Fruit fly (Drosophila melanogaster): ENCODE data around the gene PNUTS.

Gene PNUTS

DNA sequence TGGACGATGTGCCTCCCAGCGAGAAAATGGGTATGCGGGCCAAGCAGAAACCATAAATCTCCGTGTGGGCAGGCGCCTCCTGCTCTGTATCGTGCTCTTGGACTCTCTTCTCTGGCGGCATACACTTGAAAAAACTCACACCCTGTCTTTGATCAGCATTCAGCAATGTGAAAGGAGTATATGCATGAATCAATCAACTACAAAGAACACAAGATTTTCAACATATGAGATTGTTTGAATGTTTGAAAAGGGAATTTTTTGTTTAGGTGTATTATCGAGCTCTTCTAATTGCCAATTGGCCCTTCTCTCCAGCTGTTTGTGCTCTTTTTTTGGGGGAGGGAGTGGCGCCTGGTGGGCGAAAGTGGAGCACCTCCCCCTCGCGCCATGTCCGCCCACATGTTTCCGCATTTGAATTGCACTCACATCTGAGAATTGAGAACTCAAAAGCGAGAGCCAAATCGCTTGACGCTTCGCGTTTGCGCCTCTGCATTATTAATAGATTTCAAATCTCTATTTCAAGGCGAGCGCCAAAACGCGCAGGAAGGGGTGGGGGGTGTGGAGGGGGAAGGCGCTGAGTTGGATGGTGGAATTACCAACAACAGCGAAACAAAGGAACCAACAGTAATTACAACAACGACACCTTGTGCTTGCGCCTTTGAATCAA is 24.8 kb upstream of the PNUTS start:
- TF ChIP-seq noc (tag; optimal IDR thresholded peaks at IDR 0.05) = peak; percentile 45

DNA sequence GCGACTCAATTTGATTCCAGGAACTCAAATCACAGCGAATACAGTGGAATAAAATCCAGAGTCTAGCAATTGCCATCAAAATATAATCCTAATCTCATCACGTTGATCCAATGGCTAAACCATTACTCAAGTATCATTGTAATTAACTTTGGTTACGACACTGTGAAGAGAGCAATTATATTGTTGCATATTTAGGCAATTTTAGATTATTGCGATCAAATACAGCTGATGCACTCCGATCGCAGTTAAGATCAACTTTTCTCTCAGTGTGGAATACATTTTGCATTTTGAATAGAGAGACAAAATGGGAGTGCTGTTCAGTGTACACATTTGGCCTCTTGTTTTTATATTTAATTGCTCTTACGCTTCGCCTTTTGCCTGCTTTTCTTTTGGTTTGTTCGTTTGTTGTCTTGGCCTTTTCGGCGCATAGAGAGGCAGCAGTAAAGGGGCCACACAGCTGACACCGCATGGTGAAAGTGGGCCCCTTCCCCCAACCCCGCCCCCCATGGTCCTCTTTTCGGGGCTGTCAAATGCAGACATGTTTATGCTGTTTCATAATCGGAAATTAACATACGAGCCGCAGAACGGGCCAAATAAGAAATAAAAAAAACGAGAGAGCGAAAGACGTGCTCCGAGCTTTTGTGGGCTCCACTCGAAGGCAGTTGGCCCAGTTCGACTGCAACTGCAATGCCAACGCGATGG is 23.9 kb upstream of the PNUTS start:
- TF ChIP-seq noc (tag; optimal IDR thresholded peaks at IDR 0.05) = peak; percentile 38

DNA sequence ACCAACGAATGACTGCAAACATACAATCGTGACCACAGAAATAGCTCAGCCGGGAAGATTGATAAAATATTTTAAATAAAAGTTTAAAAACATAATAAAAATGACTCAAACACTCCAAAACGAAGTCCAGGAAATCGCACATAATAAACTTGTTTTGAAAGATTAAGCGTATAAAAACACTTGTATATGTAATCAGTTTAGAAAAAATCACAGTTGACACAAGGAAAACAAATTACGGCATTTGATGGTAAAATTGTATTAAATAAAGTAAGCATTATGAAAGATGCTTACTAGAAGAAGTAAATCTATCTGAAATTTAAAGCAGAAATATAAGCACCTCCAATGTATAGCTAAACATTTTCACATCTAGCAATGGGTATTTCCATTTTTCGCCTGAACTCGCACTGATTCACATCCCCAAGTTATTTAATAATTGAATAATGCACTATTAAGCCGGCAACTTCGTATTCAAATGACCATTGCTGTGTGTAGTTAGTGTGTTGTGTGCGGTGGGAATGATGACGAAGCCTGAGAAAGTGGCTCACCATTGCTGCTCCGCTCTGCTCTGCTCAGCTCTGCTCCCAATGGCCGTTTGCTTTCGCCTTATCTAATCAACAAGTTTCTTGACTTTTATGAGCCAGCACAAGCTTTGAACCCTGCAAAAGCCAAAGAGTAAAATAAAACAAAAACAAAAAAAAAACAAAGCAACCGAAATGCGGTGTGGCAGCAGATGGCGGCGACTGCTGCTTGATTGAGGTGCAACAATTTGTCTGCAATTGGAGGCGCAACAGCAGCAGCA is 22.9 kb upstream of the PNUTS start:
- peak; percentile 75 for TF ChIP-seq noc (tag; optimal IDR thresholded peaks at IDR 0.05)

DNA sequence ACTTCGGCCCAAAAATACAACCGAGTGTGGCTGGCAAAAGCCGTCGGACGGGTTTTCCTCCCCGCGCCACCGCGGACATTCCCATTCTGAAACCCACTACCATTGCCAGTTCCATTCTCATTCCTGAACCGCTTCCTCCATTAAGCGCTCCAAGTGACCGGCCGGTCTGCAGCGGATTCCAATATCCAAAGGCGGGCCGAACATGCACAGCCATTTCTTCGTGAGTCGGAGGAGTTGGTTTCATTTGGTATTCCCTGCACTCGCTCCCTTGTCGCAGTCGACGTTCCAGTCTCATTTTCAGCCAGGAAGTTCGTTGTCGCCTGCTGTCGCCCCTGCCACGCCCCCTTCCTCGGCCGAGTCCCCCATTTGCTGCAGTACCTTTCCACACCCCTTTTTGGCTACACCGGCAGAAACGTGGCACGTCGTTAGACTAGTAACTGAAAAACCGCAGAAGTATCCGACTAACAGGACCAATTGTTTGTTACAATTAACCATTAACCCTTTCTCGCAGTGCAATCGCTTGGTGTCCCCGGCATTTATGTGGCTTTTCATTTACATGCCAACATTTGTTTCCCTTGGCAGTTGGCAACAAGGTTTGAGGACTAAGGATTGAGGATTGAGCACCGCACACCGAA is 22.2 kb upstream of the PNUTS start:
- no peak for TF ChIP-seq noc (tag; optimal IDR thresholded peaks at IDR 0.05)

DNA sequence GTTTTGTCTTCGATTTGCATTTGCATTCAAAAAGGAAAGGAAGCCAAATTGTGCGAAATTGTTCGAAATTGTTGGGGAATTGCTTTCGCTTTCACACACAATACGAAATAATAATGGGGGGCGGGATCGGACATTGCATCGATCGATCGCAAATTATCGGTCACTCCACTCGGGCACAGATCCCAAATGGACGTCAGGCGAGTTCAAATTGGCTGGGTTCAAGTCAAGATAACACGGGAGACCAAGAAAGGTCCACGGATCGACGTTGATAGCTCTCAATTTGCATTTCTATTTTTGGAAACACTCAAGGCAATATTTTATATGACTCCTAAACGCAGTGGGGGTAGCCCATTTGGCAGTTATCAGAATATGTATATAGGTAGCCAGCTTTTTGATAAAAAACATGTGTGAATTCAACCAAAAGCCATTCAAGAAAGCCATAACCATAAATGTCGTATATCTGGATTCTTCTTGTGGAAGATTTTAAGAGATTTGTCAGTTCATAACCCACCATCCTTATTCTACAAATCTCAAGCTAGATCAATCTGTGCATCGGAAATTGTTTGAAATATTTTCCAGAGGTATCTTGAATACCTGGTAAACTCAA is 21.0 kb upstream of the PNUTS start:
- TF ChIP-seq noc (tag; optimal IDR thresholded peaks at IDR 0.05) = no peak

DNA sequence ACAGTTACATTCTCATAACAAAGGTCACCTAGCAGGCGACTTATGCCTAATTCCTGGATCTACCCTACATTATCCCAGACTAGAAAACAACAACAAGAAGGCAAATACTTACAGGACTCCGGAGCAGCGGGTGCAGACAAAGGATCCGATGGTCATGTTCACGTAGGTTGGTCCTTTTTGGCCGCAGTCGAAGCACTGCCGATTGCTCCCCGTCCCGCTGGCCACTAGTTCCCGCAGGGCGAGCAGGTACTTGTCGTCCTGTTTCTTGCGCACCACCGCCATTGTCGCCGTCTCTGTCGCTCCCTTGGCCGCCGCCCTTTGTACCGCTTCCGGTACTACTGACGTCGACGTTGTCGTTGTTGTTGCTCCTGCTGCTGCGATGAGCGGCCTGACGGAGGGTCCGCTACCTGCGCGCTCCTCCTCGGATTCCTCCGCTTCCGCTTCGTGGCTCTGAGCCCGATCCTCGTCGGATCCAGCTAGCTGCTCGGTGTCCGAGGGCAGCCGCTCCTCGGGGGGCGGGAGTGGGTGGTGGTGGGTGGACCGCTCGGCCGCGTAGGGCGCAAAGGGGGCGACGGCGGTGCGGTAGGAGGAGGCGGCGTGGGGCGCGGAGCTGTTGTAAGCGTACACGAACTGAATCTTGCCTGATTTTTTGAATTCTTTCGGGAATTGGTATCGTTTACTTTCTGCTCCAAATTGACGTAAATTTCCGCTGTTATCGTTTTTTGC is 20.3 kb upstream of the PNUTS start:
- no peak for TF ChIP-seq noc (tag; optimal IDR thresholded peaks at IDR 0.05)

DNA sequence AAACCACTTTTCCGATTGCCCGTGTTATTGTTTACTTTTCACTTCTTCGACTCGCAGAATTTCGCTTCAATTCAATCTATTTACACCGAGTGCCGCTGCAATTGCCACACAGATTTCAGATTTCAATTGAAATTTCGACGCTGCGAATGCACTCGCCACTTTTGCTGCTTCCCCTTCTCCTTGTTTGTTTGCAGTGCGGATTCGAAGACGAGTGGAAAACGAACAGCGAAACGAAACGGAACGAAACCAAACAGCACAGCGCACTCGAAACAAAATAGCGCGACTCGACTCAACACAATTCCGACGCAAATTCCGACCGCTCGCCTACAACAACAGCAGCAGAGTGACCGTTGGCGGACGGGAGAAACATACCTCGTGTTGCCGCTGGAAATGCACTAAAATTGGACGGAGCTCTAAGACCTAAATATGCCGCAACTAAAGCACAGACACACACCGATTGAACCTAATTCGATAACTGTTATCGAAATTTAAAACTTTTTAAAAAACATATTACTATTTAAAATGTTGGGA is 19.5 kb upstream of the PNUTS start, which contains the start of gene drongo:
Gene drongo (minus strand): TSS at position 345 of the 531 bp plus-strand sequence.
- TF ChIP-seq noc (tag; optimal IDR thresholded peaks at IDR 0.05) = peak; percentile 36

DNA sequence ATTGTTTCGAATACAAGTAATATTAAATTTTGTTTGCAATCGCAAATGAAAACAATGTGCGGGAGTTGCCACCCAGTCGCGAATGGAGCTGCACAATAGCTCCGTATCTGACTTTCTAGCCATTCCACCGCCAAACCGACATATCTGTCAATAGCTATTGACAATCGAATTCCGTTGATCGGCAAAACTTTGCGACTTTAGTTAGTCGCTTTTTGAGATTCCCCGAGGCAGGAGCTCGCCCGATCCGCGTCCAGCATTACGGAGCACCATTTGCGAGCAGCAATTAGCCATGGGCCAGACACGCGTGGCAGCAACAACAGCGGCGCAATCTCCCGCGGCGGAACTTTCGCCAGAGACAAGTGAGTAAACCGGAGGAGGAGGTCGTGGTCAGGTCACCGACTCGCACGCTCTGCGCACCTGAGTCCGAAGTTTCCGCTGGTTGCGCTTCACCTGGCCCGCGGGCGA is 17.6 kb upstream of the PNUTS start, which contains the start of the genes CG4291 and kraken:
Gene CG4291 (minus strand): TSS at position 84 of the 465 bp plus-strand sequence.
Gene kraken (plus strand): TSS at position 122 of the 465 bp plus-strand sequence.
- TF ChIP-seq noc (tag; optimal IDR thresholded peaks at IDR 0.05) = peak; percentile 59

DNA sequence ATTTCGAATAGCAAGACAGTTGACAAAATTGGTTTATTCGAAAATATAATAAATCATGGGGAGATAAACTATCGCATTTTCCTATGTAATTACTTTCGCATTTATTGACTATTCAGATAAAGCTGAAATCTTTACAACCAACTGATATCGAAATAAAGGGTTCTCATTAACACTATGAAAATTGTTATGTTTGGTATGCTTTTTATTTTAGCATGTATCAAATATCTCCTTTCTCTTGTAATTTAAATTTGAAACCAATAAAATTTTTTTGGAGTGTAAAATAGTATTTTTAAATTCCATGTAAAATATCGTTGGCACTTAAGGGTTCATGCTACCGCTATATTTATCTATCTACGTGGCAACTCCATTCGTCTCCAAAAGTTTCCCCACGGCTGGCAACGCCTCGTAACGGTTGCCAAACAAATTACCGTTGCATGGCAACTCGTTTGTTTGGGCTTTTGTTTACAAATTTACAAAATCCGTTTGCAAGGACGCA is 15.2 kb upstream of the PNUTS start, which contains the start of gene CG13949:
Gene CG13949 (plus strand): TSS at position 286 of the 496 bp plus-strand sequence.
- peak; percentile 17 for TF ChIP-seq noc (tag; optimal IDR thresholded peaks at IDR 0.05)

DNA sequence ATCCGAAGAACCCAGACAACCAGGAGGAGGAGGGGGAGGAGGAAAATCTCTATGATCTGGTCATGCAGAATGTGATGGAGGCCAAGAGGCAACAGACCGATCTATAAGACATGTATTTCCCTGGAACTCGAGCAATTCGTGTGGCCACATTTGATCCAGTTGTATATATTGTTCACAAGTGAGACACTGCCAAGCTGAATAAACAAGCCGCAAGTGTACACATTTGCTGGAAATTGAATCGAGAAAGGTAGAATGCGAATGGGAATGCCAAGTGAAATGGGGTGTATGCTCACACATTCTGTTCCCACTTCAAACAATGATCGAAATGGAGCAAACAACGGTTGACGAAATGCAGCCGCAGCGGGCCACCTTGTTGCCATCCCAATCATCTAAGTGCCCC is 14.3 kb upstream of the PNUTS start:
- no peak for TF ChIP-seq noc (tag; optimal IDR thresholded peaks at IDR 0.05)

DNA sequence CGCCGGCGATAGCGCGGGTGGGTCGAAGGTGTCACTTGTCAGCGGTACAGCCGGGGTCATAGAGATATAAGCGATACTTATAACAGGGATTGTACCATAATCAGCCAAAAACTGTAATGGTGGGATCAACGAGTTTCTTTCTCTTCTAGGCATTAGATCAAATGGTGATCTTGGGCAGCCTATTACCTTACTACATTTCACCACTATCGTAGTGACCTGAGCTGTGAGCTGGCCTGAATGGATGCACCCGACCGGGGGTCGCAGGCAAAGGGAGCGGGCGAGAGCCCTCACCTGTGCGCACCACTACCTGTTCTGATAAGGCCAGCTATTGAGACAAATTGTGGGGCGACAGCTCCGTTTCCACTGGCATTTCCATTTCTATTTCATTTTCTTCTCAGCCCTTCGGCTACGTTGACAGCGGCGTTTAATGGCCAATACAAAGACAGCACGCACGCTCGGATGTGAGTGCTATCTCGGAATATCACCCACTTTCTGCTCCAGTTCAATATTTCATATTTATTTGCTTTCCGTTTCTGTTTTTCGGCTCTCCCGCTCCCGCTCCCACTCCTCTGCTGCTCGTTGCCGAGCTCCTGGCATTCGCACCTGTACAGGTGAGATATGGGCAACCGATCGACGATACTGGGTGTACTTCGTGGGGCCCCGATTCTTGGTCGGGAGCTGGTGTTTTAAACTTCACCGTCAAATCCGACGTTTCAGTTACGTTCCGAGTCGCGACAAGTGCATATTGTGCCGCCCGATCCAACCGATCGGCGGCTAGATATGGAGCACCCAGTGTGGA is 13.4 kb upstream of the PNUTS start:
- peak; percentile 42 for TF ChIP-seq noc (tag; optimal IDR thresholded peaks at IDR 0.05)

DNA sequence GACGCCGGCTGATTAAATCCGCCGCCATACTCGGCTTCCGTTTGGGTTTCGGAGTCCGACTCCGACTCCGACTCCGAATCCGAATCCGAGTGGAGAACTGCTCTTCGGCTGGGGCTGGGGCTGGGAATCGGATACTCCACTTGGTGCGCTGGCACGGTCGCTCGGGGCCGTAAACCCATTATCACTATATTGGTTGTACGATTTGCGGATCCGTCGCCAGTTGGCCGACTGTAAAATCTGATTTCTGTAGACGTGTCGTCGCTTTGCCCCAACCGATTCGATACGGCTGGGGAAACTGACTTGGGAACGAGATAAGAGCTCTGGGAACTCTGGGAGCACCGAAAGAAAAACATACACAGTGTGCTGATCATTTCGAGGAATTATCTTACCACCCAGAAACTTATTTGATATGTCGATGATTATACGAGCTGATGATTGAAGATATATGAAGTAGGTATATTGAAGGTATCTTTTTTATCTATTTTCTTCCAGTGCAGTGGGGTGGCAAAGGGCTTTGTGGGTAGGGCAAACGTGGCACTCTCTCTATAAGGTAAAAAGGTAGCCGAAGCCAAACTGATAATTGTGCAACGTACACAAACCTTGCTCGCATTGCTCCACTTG is 12.3 kb upstream of the PNUTS start:
- TF ChIP-seq noc (tag; optimal IDR thresholded peaks at IDR 0.05) = peak; percentile 15

DNA sequence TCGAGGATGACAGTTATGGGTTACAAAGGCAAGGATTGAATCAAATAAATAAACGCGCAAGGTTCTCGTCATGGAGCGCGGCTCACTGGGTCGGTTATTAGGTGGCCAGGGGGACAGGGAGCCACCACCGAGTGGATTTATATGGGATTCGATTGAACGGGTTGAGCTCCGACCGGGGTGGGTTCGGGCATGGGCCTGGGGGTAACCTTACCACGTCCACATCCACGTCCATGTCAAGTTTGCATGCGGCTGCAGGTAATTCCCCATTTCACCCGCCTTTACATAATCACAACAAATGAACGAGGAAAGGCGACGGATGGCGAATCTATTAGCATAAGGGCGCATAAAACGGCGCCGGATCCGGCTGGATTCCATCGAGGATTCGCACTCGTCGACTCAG is 10.4 kb upstream of the PNUTS start, which contains the start of gene CG13950:
Gene CG13950 (plus strand): TSS at position 301 of the 400 bp plus-strand sequence.
- no peak for TF ChIP-seq noc (tag; optimal IDR thresholded peaks at IDR 0.05)
